Worm (Caenorhabditis elegans): ENCODE results near the gene C56E10.3.

Gene C56E10.3

ce11 chrX:6692896-6693295, 47.4 kb downstream of the C56E10.3 start:
- TF ChIP-seq C04F5.9 (tag; optimal IDR thresholded peaks at IDR 0.05): no peak
- TF ChIP-seq aly-2 (tag; optimal IDR thresholded peaks at IDR 0.05): no peak
- no peak for TF ChIP-seq alr-1 (tag; optimal IDR thresholded peaks at IDR 0.05; ENCODE audit: borderline replicate concordance)
- no peak for TF ChIP-seq nhr-20 (tag; optimal IDR thresholded peaks at IDR 0.05)
- no peak for TF ChIP-seq vab-15 (tag; optimal IDR thresholded peaks at IDR 0.05)
- no peak for TF ChIP-seq fkh-4 (tag; optimal IDR thresholded peaks at IDR 0.05; ENCODE audit: borderline replicate concordance)
- no peak for TF ChIP-seq lin-13 (GFP tag; optimal IDR thresholded peaks at IDR 0.05)
- no peak for TF ChIP-seq pax-3 (tag; optimal IDR thresholded peaks at IDR 0.05)
- TF ChIP-seq C16A3.4 (tag; optimal IDR thresholded peaks at IDR 0.05): no peak
- no peak for TF ChIP-seq isw-1 (GFP tag; IDR thresholded peaks at IDR 0.05)
- TF ChIP-seq ama-1 (optimal IDR thresholded peaks at IDR 0.05): no peak

ce11 chrX:6693331-6693730, 47.9 kb downstream of the C56E10.3 start, which contains the start of gene F38B6.3:
F38B6.3 (plus strand) TSS chrX:6693631.
- TF ChIP-seq egl-13 (tag; optimal IDR thresholded peaks at IDR 0.05) (no peak), nhr-20 (tag; optimal IDR thresholded peaks at IDR 0.05) (no peak), ets-5 (GFP tag; IDR thresholded peaks at IDR 0.05) (no peak), nhr-47 (tag; optimal IDR thresholded peaks at IDR 0.05) (no peak), dpl-1 (GFP tag; optimal IDR thresholded peaks at IDR 0.05) (no peak), ztf-4 (tag; optimal IDR thresholded peaks at IDR 0.05) (no peak), sup-37 (GFP tag; optimal IDR thresholded peaks at IDR 0.05) (no peak), dsc-1 (tag; optimal IDR thresholded peaks at IDR 0.05) (no peak), lin-14 (GFP tag; optimal IDR thresholded peaks at IDR 0.05) (no peak), unc-86 (tag; optimal IDR thresholded peaks at IDR 0.05) (no peak), alr-1 (tag; optimal IDR thresholded peaks at IDR 0.05; ENCODE audit: borderline replicate concordance) (no peak), isw-1 (GFP tag; IDR thresholded peaks at IDR 0.05) (no peak), sox-4 (tag; optimal IDR thresholded peaks at IDR 0.05) (no peak), tlp-1 (tag; optimal IDR thresholded peaks at IDR 0.05) (no peak), unc-98 (GFP tag; IDR thresholded peaks at IDR 0.05) (no peak)

ce11 chrX:6698267-6698666, 52.8 kb downstream of the C56E10.3 start, which contains the start of the genes F38B6.7 and F38B6.2:
F38B6.7 (minus strand) TSS chrX:6698367.
F38B6.2 (plus strand) TSS chrX:6698533.
- no peak for TF ChIP-seq egl-27 (tag; optimal IDR thresholded peaks at IDR 0.05)
- no peak for TF ChIP-seq jun-1 (tag; optimal IDR thresholded peaks at IDR 0.05)
- TF ChIP-seq C34B4.2 (tag; optimal IDR thresholded peaks at IDR 0.05): no peak
- TF ChIP-seq nhr-11 (tag; optimal IDR thresholded peaks at IDR 0.05): no peak
- TF ChIP-seq lsy-2 (tag; optimal IDR thresholded peaks at IDR 0.05): no peak
- no peak for TF ChIP-seq nhr-77 (tag; optimal IDR thresholded peaks at IDR 0.05)
- TF ChIP-seq sox-4 (tag; optimal IDR thresholded peaks at IDR 0.05): no peak
- no peak for TF ChIP-seq ets-5 (GFP tag; IDR thresholded peaks at IDR 0.05)
